Worm (Caenorhabditis elegans) whole organism, L4 larva: Measurements from ENCODE around the gene C44H4.4.

Experiments used
- F44E2.7 ChIP-seq: fragments of 200-800 bp; sonication (Bioruptor generic); IDR thresholded peaks from 2 replicates; pipeline ENCODE4 v2.1.2; 2022; ENCODE audit warnings: missing genetic modification characterization, missing compliant biosample characterization
- F49E8.2 ChIP-seq: sonication (generic microtip); optimal IDR thresholded peaks from 2 replicates; lab custom pipeline; 2016; ENCODE audit warnings: missing compliant biosample characterization, mild to moderate bottlenecking, missing genetic modification characterization, borderline replicate concordance
- Y75B8A.6 ChIP-seq: fragments of 200-800 bp; sonication (Bioruptor generic); IDR thresholded peaks from 2 replicates; pipeline ENCODE4 v1.3.6; 2022; ENCODE audit warnings: missing genetic modification reagents, missing genetic modification characterization, missing compliant biosample characterization
- ZK337.2 ChIP-seq: fragments of 200-800 bp; sonication (Bioruptor generic); IDR thresholded peaks from 2 replicates; pipeline ENCODE4 v1.3.6; 2022; ENCODE audit warnings: missing genetic modification reagents, missing genetic modification characterization, missing compliant biosample characterization
- aha-1 ChIP-seq: fragments of 150-350 bp; peaks from one replicate; lab custom pipeline; 2014; ENCODE audit warnings: missing biosample characterization, missing genetic modification characterization
- aly-2 ChIP-seq: sonication (generic microtip); optimal IDR thresholded peaks from 2 replicates; lab custom pipeline; 2018; ENCODE audit warnings: missing biosample characterization, missing genetic modification characterization
- ama-1 ChIP-seq: fragments of 150-350 bp; optimal IDR thresholded peaks from 2 replicates; lab custom pipeline; 2014; ENCODE audit warnings: inconsistent platforms, mixed read lengths
- arid-1 ChIP-seq: fragments of 200-800 bp; sonication (Bioruptor generic); conservative IDR thresholded peaks from 2 replicates; pipeline ENCODE4 v1.3.6; 2022; ENCODE audit warnings: missing genetic modification reagents, missing genetic modification characterization, missing compliant biosample characterization
- ceh-20 ChIP-seq: fragments of 200-800 bp; sonication (Bioruptor generic); IDR thresholded peaks from 2 replicates; pipeline ENCODE4 v1.3.6; 2022; ENCODE audit warnings: missing genetic modification reagents, missing genetic modification characterization, missing compliant biosample characterization
- ceh-62 ChIP-seq: sonication (generic microtip); optimal IDR thresholded peaks from 2 replicates; lab custom pipeline; 2017; ENCODE audit warnings: missing biosample characterization, missing genetic modification characterization
- ceh-82 ChIP-seq: sonication (generic microtip); optimal IDR thresholded peaks from 2 replicates; lab custom pipeline; 2017; ENCODE audit warnings: missing biosample characterization, missing genetic modification characterization
- cey-2 ChIP-seq: sonication (generic microtip); optimal IDR thresholded peaks from 3 replicates; lab custom pipeline; 2017; ENCODE audit warnings: missing genetic modification characterization, mild to moderate bottlenecking, missing compliant biosample characterization, antibody characterized with exemption, borderline replicate concordance; ENCODE audit not compliant: insufficient read depth
- ctbp-1 ChIP-seq: fragments of 200-800 bp; sonication (Bioruptor generic); IDR thresholded peaks from 2 replicates; pipeline ENCODE4 v1.3.6; 2022; ENCODE audit warnings: missing genetic modification reagents, missing genetic modification characterization, missing compliant biosample characterization
- daf-16 ChIP-seq, 3 experiments: sonication (generic microtip); optimal IDR thresholded peaks; 2 replicates each; lab custom pipeline; 2016 to 2017; ENCODE audit warnings: missing genetic modification characterization in 3 of 3, missing genetic modification reagents in 3 of 3, mild to moderate bottlenecking in 2 of 3, missing compliant biosample characterization in 2 of 3, missing biosample characterization in 1 of 3, moderate library complexity in 1 of 3
- dmd-9 ChIP-seq: fragments of 200-800 bp; sonication (Bioruptor generic); IDR thresholded peaks from 2 replicates; pipeline ENCODE4 v1.3.6; 2022; ENCODE audit warnings: missing genetic modification reagents, missing genetic modification characterization, missing compliant biosample characterization
- duxl-1 ChIP-seq: sonication (generic microtip); optimal IDR thresholded peaks from 2 replicates; lab custom pipeline; 2016; ENCODE audit warnings: mild to moderate bottlenecking, missing genetic modification characterization, moderate library complexity, missing compliant biosample characterization; ENCODE audit not compliant: poor library complexity
- fos-1 ChIP-seq: fragments of 150-350 bp; optimal IDR thresholded peaks from 2 replicates; lab custom pipeline; 2014; ENCODE audit warnings: missing biosample characterization, missing genetic modification characterization
- hlh-11 ChIP-seq: fragments of 200-800 bp; sonication (Bioruptor generic); optimal IDR thresholded peaks from 2 replicates; lab custom pipeline; 2018; ENCODE audit warnings: mild to moderate bottlenecking, missing genetic modification characterization, missing compliant biosample characterization
- lin-13 ChIP-seq: fragments of 150-350 bp; optimal IDR thresholded peaks from 2 replicates; lab custom pipeline; 2014; ENCODE audit warnings: missing biosample characterization, missing genetic modification reagents, missing genetic modification characterization
- lsy-2 ChIP-seq, 2 experiments: fragments of 150-350 bp in 1 of 2; sonication (generic microtip) in 1 of 2; optimal IDR thresholded peaks; 2 replicates each; lab custom pipeline; 2014 to 2017; ENCODE audit warnings: missing biosample characterization in 2 of 2, missing genetic modification characterization in 2 of 2
- madf-5 ChIP-seq, 2 experiments: fragments of 200-800 bp; sonication (Bioruptor generic); IDR thresholded peaks; 2 replicates each; pipeline ENCODE4 v1.3.6; 2022; ENCODE audit warnings: missing compliant biosample characterization in 2 of 2, missing genetic modification characterization in 2 of 2
- mdl-1 ChIP-seq, 2 experiments: fragments of 150-350 bp in 1 of 2; sonication (generic microtip) in 1 of 2; optimal IDR thresholded peaks; 2 replicates each; lab custom pipeline; 2014 to 2017; ENCODE audit warnings: missing biosample characterization in 2 of 2, missing genetic modification characterization in 2 of 2
- mep-1 ChIP-seq: fragments of 150-350 bp; sonication (generic microtip); optimal IDR thresholded peaks from 3 replicates; lab custom pipeline; 2014; ENCODE audit warnings: missing biosample characterization, missing genetic modification characterization
- mes-2 ChIP-seq: sonication (generic microtip); optimal IDR thresholded peaks from 2 replicates; lab custom pipeline; 2016; ENCODE audit warnings: missing genotype, mild to moderate bottlenecking, missing genetic modification characterization, missing compliant biosample characterization; ENCODE audit not compliant: poor library complexity, severe bottlenecking
- mxl-3 ChIP-seq: fragments of 200-800 bp; sonication (Bioruptor generic); optimal IDR thresholded peaks from 2 replicates; lab custom pipeline; 2018; ENCODE audit warnings: mild to moderate bottlenecking, missing genetic modification characterization, missing compliant biosample characterization
- nhr-237 ChIP-seq: sonication (generic microtip); optimal IDR thresholded peaks from 2 replicates; lab custom pipeline; 2017; ENCODE audit warnings: missing biosample characterization, missing genetic modification characterization
- nhr-25 ChIP-seq: sonication (generic microtip); optimal IDR thresholded peaks from 2 replicates; lab custom pipeline; 2017; ENCODE audit warnings: missing genetic modification characterization, mild to moderate bottlenecking, missing compliant biosample characterization, antibody characterized with exemption, moderate library complexity, borderline replicate concordance; ENCODE audit not compliant: insufficient read depth
- nhr-28 ChIP-seq: fragments of 150-350 bp; optimal IDR thresholded peaks from 2 replicates; lab custom pipeline; 2014; ENCODE audit warnings: missing biosample characterization, missing genetic modification characterization
- nhr-48 ChIP-seq: sonication (generic microtip); optimal IDR thresholded peaks from 2 replicates; lab custom pipeline; 2016; ENCODE audit warnings: mild to moderate bottlenecking, missing genetic modification characterization, missing compliant biosample characterization
- nhr-77 ChIP-seq: fragments of 150-350 bp; optimal IDR thresholded peaks from 2 replicates; lab custom pipeline; 2014; ENCODE audit warnings: missing biosample characterization, missing genetic modification characterization
- pha-4 ChIP-seq, 2 experiments: fragments of 150-350 bp in 1 of 2; fragments of 200-800 bp in 1 of 2; sonication (Bioruptor generic) in 1 of 2; IDR thresholded peaks in 1 of 2; optimal IDR thresholded peaks in 1 of 2; 2 replicates each; pipeline versions ENCODE4 v1.3.6 to Lab custom; 2014 to 2022; ENCODE audit warnings: missing genetic modification characterization in 2 of 2, missing genetic modification reagents in 2 of 2, missing biosample characterization in 1 of 2, missing compliant biosample characterization in 1 of 2
- php-3 ChIP-seq: fragments of 200-800 bp; sonication (Bioruptor generic); IDR thresholded peaks from 2 replicates; pipeline ENCODE4 v1.3.6; 2022; ENCODE audit warnings: missing genetic modification reagents, missing genetic modification characterization, missing compliant biosample characterization
- rbr-2 ChIP-seq: sonication (generic microtip); optimal IDR thresholded peaks from 2 replicates; lab custom pipeline; 2016; ENCODE audit warnings: missing genotype, missing genetic modification characterization, missing compliant biosample characterization
- set-16 ChIP-seq: fragments of 200-800 bp; sonication (Bioruptor generic); IDR thresholded peaks from 2 replicates; pipeline ENCODE4 v1.3.6; 2022; ENCODE audit warnings: missing genetic modification reagents, missing genetic modification characterization, missing compliant biosample characterization
- spr-3 ChIP-seq: fragments of 200-800 bp; sonication (Bioruptor generic); optimal IDR thresholded peaks from 2 replicates; lab custom pipeline; 2018; ENCODE audit warnings: mild to moderate bottlenecking, missing genetic modification characterization, missing compliant biosample characterization
- unc-130 ChIP-seq: sonication (generic microtip); optimal IDR thresholded peaks from 2 replicates; lab custom pipeline; 2016; ENCODE audit warnings: missing genetic modification reagents, missing genetic modification characterization, missing compliant biosample characterization
- unc-62 ChIP-seq, 3 experiments: fragments of 150-350 bp in 1 of 3; sonication (generic microtip); optimal IDR thresholded peaks in 2 of 3; peaks in 1 of 3; 1 replicate in 1 of 3; 2 replicates in 2 of 3; lab custom pipeline; 2014 to 2017; ENCODE audit warnings: missing biosample characterization in 3 of 3, missing genetic modification characterization in 3 of 3, missing genetic modification reagents in 3 of 3, missing genotype in 1 of 3
- zfp-3 ChIP-seq: fragments of 200-800 bp; sonication (Bioruptor generic); conservative IDR thresholded peaks from 2 replicates; pipeline ENCODE4 v1.3.6; 2022; ENCODE audit warnings: missing genetic modification reagents, missing genetic modification characterization, missing compliant biosample characterization

C44H4.4 gene

DNA sequence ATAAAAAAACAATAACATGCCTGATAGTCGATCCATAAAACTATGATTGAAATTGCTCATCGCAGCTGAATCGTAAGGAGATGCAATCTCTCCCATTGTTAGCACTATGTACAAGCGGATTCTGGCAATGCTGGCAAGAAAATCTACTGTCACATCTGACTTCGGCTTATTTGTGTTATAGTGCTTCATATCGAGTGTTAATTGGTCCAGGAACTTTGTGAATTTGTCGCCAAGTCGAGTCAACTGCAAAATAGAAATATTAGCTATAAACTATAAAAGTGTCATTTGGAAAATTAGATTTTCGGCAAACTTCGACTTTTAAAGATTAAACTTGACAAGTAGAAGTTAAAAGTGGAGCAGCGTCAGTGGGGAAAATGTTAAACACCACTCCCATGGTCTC, 4.6 kb downstream of the C44H4.4 start:
- TF ChIP-seq mes-2 (tag; lab: Kevin White, UChicago) (peak; percentile 9), rbr-2 (tag; lab: Kevin White, UChicago) (no peak), set-16 (no peak), ceh-62 (tag; lab: Kevin White, UChicago) (no peak), aha-1 (tag; lab: Kevin White, UChicago) (peak; percentile 41), ceh-20 (no peak), zfp-3 (no peak), ceh-82 (tag; lab: Kevin White, UChicago) (no peak), duxl-1 (tag; lab: Kevin White, UChicago) (peak; percentile 74), dmd-9 (no peak), nhr-77 (tag; lab: Kevin White, UChicago) (no peak)

ce11 chrX:14581429-14581828, 7.5 kb downstream of the C44H4.4 start, which contains the start of gene sym-1:
sym-1 (plus strand) TSS chrX:14581622.
- no peak for TF ChIP-seq ZK337.2 (GFP tag; lab: Robert Waterston, UW)
- no peak for TF ChIP-seq madf-5 (GFP tag; IDR thresholded peaks at IDR 0.05; lab: Robert Waterston, UW)
- peak; percentile 26 for TF ChIP-seq hlh-11 (tag; lab: Kevin White, UChicago)
- TF ChIP-seq nhr-25 (tag; lab: Kevin White, UChicago) = peak; percentile 69
- TF ChIP-seq mxl-3 (GFP tag; lab: Kevin White, UChicago) = peak; percentile 57

- TF ChIP-seq Y75B8A.6 (GFP tag; lab: Robert Waterston, UW) (no peak), mdl-1 (tag; optimal IDR thresholded peaks at IDR 0.05; lab: Kevin White, UChicago) (no peak), spr-3 (no peak), fos-1 (tag; lab: Kevin White, UChicago) (no peak), aly-2 (tag; lab: Kevin White, UChicago) (no peak), arid-1 (GFP tag; lab: Robert Waterston, UW) (no peak), F49E8.2 (tag; lab: Kevin White, UChicago) (no peak), php-3 (GFP tag; lab: Robert Waterston, UW) (no peak), nhr-48 (tag; lab: Kevin White, UChicago) (no peak), pha-4 (GFP tag; IDR thresholded peaks at IDR 0.05; lab: Robert Waterston, UW) (no peak), pha-4 (tag; optimal IDR thresholded peaks at IDR 0.05; lab: Kevin White, UChicago) (no peak)
These were observed 8.0 kb downstream of the C44H4.4 start for ce11 chrX:14580853-14581252.

ce11 chrX:14577579-14578127, 11.2 kb downstream of the C44H4.4 start, which contains the start of gene let-4:
let-4 (plus strand) TSS chrX:14577935.
- peak; percentile 80 for TF ChIP-seq set-16
- TF ChIP-seq nhr-237 = no peak
- peak in 1 of 2 experiments; percentile 95 for TF ChIP-seq unc-62 (GFP tag; optimal IDR thresholded peaks at IDR 0.05 in 1 of 2; lab: Kevin White, UChicago)
- no peak for TF ChIP-seq unc-62 (tag; optimal IDR thresholded peaks at IDR 0.05; lab: Kevin White, UChicago)
- no peak for TF ChIP-seq zfp-3
- TF ChIP-seq hlh-11 (tag; lab: Kevin White, UChicago) = peak; percentile 37
- TF ChIP-seq ama-1 (lab: Kevin White, UChicago) = no peak
- TF ChIP-seq, all 104 proteins: peak for 3

- TF ChIP-seq cey-2 (tag; lab: Kevin White, UChicago) (no peak), nhr-25 (tag; lab: Kevin White, UChicago) (peak; percentile 55), mes-2 (tag; lab: Kevin White, UChicago) (no peak), F44E2.7 (GFP tag; lab: Robert Waterston, UW) (no peak), ctbp-1 (GFP tag; lab: Robert Waterston, UW) (no peak), mep-1 (tag; lab: Kevin White, UChicago) (no peak), unc-130 (no peak), lsy-2 (tag; optimal IDR thresholded peaks at IDR 0.05; lab: Kevin White, UChicago) (no peak), unc-62 (GFP tag; optimal IDR thresholded peaks at IDR 0.05 in 1 of 2; lab: Kevin White, UChicago) (peak in 1 of 2 experiments; percentile 86), unc-62 (tag; optimal IDR thresholded peaks at IDR 0.05; lab: Kevin White, UChicago) (no peak), aha-1 (tag; lab: Kevin White, UChicago) (peak; percentile 18), daf-16 (GFP tag; optimal IDR thresholded peaks at IDR 0.05; lab: Kevin White, UChicago) (no peak), daf-16 (tag; optimal IDR thresholded peaks at IDR 0.05; lab: Kevin White, UChicago) (no peak), nhr-28 (tag; lab: Kevin White, UChicago) (peak; percentile 29), lin-13 (GFP tag; lab: Kevin White, UChicago) (no peak)
These were observed 13.0 kb downstream of the C44H4.4 start for ce11 chrX:14575920-14576319.
